Worm (Caenorhabditis elegans) whole organism, L4/young adult: ENCODE results near the gene R02F11.12.
"Not testable (repeated sequence)": the region's sequence is repeated elsewhere in the genome, so short reads cannot be mapped to it uniquely, and the experiment has no call there.

Experiments
- W03F9.2 ChIP-seq: fragments of 150-350 bp; optimal IDR thresholded peaks from 2 replicates; lab custom pipeline; 2014; ENCODE audit warnings: missing biosample characterization, missing genetic modification characterization
- dao-5 ChIP-seq: sonication (generic microtip); optimal IDR thresholded peaks from 2 replicates; lab custom pipeline; 2016; ENCODE audit warnings: missing genotype, missing genetic modification characterization, moderate library complexity, missing compliant biosample characterization
- him-1 ChIP-seq: sonication (generic microtip); optimal IDR thresholded peaks from 2 replicates; lab custom pipeline; 2016; ENCODE audit warnings: missing genotype, missing genetic modification reagents, missing genetic modification characterization, missing compliant biosample characterization

Gene R02F11.12

ce11 chrV:4790368-4790767, at the start of gene R02F11.12:
Gene R02F11.12 (plus strand): TSS chrV:4790668.
- TF ChIP-seq W03F9.2 (tag; lab: Kevin White, UChicago) (no peak), dao-5 (tag; lab: Kevin White, UChicago) (no peak), him-1 (tag; lab: Kevin White, UChicago) (no peak)

DNA sequence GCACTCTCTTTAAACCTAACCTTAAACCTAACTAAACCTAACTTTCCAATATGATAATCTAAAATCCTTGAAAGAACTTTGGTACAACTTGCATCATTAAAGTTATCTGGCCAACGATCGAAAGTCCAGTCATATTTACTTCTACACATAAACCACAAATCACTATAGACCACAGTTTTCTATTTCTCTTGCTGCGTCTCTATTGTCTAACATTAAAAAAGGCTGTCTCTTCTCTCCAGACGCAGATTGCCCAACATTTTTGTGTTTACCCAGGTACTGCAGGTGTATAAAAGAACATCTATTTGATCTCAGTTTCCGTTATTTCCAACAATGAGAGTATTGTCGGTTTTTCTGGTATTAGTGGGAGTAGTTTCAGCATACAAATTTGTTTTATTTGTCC, 48.3 kb upstream of the R02F11.12 start, which contains the start of gene ugt-61:
ugt-61 (plus strand) TSS at position 233 of the 400 bp plus-strand sequence.
- TF ChIP-seq dao-5 (tag; lab: Kevin White, UChicago): no peak
- TF ChIP-seq W03F9.2 (tag; lab: Kevin White, UChicago): no peak
- TF ChIP-seq him-1 (tag; lab: Kevin White, UChicago): no peak

DNA sequence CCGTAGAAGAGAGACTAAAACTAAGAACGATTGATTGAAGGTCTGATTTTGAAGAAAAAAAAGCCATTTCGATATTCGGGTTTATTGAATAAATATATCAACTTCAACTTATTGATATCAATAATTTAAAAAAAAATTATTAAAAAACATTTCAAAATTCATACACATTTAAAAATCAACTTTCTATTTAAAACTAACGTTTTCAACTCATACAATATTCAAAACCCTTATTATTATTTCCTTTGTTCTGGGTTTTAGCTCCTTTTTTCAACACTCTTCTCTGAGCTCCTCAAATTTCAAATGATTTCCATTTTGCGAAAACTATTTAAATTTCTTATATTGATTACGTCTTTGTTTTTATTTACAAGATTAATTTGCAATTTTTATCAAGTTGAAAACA, 45.2 kb upstream of the R02F11.12 start, which contains the start of gene C18G1.7:
C18G1.7 (plus strand) TSS at position 301 of the 400 bp plus-strand sequence.
- no peak for TF ChIP-seq dao-5 (tag; lab: Kevin White, UChicago)
- TF ChIP-seq W03F9.2 (tag; lab: Kevin White, UChicago): no peak
- TF ChIP-seq him-1 (tag; lab: Kevin White, UChicago): no peak

ce11 chrV:4750294-4750693, 40.2 kb upstream of the R02F11.12 start, which contains the start of gene C18G1.6:
Gene C18G1.6 (plus strand): TSS chrV:4750594.
- TF ChIP-seq W03F9.2 (tag; lab: Kevin White, UChicago): no peak
- no peak for TF ChIP-seq him-1 (tag; lab: Kevin White, UChicago)
- no peak for TF ChIP-seq dao-5 (tag; lab: Kevin White, UChicago)

ce11 chrV:4754123-4754522, 36.3 kb upstream of the R02F11.12 start, which contains the start of gene hil-4:
Gene hil-4 (plus strand): TSS chrV:4754313.
- no peak for TF ChIP-seq him-1 (tag; lab: Kevin White, UChicago)
- TF ChIP-seq W03F9.2 (tag; lab: Kevin White, UChicago): no peak
- TF ChIP-seq dao-5 (tag; lab: Kevin White, UChicago): no peak

DNA sequence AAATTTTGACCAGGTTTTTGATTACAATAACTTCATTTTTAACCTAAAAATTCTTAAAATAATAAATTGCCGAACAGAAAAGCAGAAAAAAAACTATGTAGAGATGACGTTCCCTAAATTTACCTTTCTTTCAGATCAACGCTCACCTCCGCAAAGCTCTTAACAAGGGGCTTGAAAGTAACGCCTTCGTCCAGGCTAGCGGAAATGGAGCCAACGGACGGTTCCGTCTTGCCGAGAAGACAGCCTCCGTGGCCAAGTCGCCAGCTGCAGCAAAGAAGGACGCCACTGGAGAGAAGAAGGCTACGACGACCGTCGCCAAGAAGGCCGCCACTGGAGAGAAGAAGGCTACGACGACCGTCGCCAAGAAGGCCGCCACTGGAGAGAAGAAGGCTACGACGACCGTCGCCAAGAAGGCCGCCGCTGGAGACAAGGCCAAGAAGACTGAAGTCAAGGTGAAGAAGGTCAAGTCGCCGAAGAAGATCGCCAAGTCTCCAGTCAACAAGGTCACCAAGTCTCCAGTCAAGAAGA, 35.7 kb upstream of the R02F11.12 start:
- TF ChIP-seq dao-5 (tag; lab: Kevin White, UChicago): no peak
- TF ChIP-seq him-1 (tag; lab: Kevin White, UChicago): no peak
- TF ChIP-seq W03F9.2 (tag; lab: Kevin White, UChicago): no peak

DNA sequence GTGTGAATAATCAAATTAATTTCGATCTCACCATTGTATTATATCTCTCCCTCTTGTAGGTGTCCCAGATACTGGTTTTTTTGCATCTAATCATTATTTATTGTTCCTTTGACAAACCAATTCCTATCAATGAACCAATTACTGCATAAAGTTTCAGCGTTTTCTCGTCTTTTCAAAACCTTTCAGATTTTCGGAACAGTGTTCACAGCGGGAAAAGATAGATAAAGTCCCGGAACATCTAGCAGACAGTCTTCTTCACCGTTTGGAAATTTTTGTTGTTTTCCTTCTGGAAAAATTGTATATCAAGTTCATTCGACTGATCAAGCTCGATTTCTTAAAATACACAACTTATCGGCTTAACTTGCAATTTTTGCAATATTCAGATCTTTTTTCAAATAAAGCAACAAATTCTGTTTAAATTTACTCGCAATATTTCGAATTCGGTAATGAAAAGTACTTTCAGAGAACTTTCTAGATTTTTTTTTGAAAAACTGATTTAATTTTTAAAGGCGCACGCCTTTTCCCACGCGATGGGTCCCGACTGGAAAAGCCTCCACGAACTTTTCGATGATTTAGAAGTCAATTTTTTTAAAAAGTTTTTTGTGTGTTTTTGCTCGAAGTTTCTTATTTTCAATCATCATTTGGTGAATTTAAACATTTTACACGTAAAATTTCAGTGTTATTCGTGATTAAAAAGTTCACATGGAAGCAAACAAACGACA, 35.0 kb upstream of the R02F11.12 start, which contains the start of gene pgl-3:
pgl-3 (plus strand) TSS at position 672 of the 722 bp plus-strand sequence.
- no peak for TF ChIP-seq dao-5 (tag; lab: Kevin White, UChicago)
- TF ChIP-seq W03F9.2 (tag; lab: Kevin White, UChicago): no peak
- TF ChIP-seq him-1 (tag; lab: Kevin White, UChicago): no peak

DNA sequence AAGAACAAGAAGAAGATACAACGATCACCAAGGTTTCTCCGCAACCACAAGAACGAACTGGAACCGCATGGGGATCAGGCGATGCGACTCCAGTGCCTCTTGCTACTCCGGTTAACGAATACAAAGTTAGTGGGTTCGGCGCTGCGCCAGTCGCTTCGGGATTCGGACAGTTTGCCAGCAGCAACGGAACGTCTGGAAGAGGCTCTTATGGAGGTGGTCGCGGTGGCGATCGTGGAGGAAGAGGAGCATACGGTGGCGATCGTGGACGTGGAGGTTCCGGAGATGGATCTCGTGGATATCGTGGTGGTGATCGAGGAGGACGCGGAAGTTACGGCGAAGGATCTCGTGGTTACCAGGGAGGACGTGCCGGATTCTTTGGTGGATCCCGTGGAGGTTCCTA, 32.4 kb upstream of the R02F11.12 start:
- no peak for TF ChIP-seq dao-5 (tag; lab: Kevin White, UChicago)
- no peak for TF ChIP-seq him-1 (tag; lab: Kevin White, UChicago)
- TF ChIP-seq W03F9.2 (tag; lab: Kevin White, UChicago): no peak

DNA sequence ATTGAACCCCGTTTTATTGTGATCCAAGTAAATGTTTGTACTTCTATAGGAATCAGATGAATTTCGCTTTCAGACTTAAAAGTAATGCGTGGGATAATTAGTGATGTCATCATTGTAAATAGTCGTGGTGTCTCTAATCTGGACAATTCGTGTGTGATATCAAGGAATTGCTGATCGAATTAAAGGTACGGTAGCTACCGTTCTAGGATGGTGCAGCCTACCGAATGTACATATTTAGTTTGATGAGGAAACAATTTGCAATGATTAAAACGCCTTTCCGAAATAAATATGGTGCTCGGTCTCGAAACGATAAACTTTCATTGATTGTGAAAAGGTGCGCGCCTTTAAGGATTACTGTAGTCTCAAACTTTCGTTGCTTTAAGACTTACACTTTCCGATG, 31.9 kb upstream of the R02F11.12 start:
- TF ChIP-seq him-1 (tag; lab: Kevin White, UChicago) (no peak), dao-5 (tag; lab: Kevin White, UChicago) (no peak), W03F9.2 (tag; lab: Kevin White, UChicago) (no peak)

ce11 chrV:4760674-4761073, 29.8 kb upstream of the R02F11.12 start, which contains the start of gene bgnt-1.4:
Gene bgnt-1.4 (plus strand): TSS chrV:4760974.
- TF ChIP-seq W03F9.2, him-1, dao-5 (tag; lab: Kevin White, UChicago): not testable (repeated sequence)

DNA sequence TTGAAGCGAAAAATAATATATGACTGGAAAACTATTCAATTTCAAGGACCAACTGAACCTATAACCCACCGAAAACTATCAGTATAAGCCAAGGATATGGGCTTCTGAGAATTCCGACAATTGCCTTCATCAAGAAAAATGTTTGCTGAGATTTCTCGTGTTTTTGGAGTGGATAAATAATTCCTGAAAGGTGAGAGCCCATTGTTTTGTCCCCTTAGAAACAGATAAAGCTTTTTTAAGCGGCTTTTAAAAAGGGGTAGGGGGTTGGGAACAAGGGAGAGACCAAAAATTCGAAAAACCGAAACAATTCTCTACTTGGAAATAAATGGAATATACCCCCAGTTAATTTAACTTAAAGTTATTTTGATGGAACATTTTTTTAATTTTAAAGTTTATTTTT, 24.0 kb upstream of the R02F11.12 start, which contains the start of gene C18G1.8:
C18G1.8 (minus strand) TSS at position 101 of the 400 bp plus-strand sequence.
- TF ChIP-seq him-1 (tag; lab: Kevin White, UChicago) (no peak), W03F9.2 (tag; lab: Kevin White, UChicago) (no peak), dao-5 (tag; lab: Kevin White, UChicago) (no peak)

- no peak for TF ChIP-seq dao-5 (tag; lab: Kevin White, UChicago)
- no peak for TF ChIP-seq W03F9.2 (tag; lab: Kevin White, UChicago)
- no peak for TF ChIP-seq him-1 (tag; lab: Kevin White, UChicago)
Observed at ce11 chrV:4769633-4770032, 20.8 kb upstream of the R02F11.12 start, which contains the start of gene C18G1.9. Gene C18G1.9 (minus strand): TSS chrV:4769733.

DNA sequence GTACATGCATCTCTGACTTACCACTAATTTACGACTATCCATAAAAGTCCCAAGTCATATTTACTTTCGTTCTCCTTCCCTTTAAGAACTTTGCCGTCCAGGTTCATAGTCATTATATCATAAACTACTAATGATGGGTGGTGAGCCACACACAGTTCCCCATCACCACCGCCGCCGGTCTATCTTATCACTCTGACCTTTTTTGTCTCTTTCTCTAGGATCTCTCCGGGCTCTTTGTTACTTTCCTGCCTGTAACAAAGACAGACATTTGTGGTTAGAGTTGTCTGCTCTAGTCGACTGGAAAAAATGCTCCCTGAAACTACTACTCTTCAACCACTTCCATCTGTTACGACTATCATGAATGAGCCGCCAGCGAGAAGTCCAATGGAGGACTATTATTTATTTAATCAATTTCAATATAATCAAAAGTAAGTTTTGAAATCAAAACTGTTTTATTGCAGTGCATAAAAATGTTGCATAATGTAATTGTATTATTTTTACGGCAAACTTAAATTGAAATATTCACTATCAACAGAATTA, 20.0 kb upstream of the R02F11.12 start, which contains the start of gene elt-7:
elt-7 (plus strand) TSS at position 263 of the 540 bp plus-strand sequence.
- TF ChIP-seq W03F9.2 (tag; lab: Kevin White, UChicago): no peak
- TF ChIP-seq dao-5 (tag; lab: Kevin White, UChicago): no peak
- no peak for TF ChIP-seq him-1 (tag; lab: Kevin White, UChicago)
